Worm (Caenorhabditis elegans) whole organism, L4 larva: ENCODE data around the gene R13H4.2.

Source experiments
- R02D3.7 ChIP-seq: fragments of 150-350 bp; sonication (generic microtip); optimal IDR thresholded peaks from 3 replicates; lab custom pipeline; 2014; ENCODE audit warnings: missing biosample characterization, missing genetic modification characterization
- aha-1 ChIP-seq: fragments of 150-350 bp; peaks from one replicate; lab custom pipeline; 2014; ENCODE audit warnings: missing biosample characterization, missing genetic modification characterization
- ces-1 ChIP-seq: fragments of 150-350 bp; sonication (generic microtip); optimal IDR thresholded peaks from 4 replicates; lab custom pipeline; 2014; ENCODE audit warnings: missing biosample characterization, missing genetic modification reagents, missing genetic modification characterization
- dpl-1 ChIP-seq: fragments of 150-350 bp; optimal IDR thresholded peaks from 2 replicates; lab custom pipeline; 2014; ENCODE audit warnings: missing biosample characterization, missing genetic modification reagents, missing genetic modification characterization
- duxl-1 ChIP-seq: sonication (generic microtip); optimal IDR thresholded peaks from 2 replicates; lab custom pipeline; 2016; ENCODE audit warnings: mild to moderate bottlenecking, missing genetic modification characterization, moderate library complexity, missing compliant biosample characterization; ENCODE audit not compliant: poor library complexity
- dve-1 ChIP-seq: sonication (generic microtip); optimal IDR thresholded peaks from 2 replicates; lab custom pipeline; 2017; ENCODE audit warnings: antibody characterized with exemption, mild to moderate bottlenecking, missing genetic modification characterization, missing compliant biosample characterization; ENCODE audit not compliant: insufficient read depth
- lin-15B ChIP-seq: fragments of 150-350 bp; sonication (generic microtip); optimal IDR thresholded peaks from 3 replicates; lab custom pipeline; 2014; ENCODE audit warnings: missing biosample characterization, missing genetic modification characterization
- mep-1 ChIP-seq: fragments of 150-350 bp; sonication (generic microtip); optimal IDR thresholded peaks from 3 replicates; lab custom pipeline; 2014; ENCODE audit warnings: missing biosample characterization, missing genetic modification characterization
- mes-2 ChIP-seq: sonication (generic microtip); optimal IDR thresholded peaks from 2 replicates; lab custom pipeline; 2016; ENCODE audit warnings: missing genotype, mild to moderate bottlenecking, missing genetic modification characterization, missing compliant biosample characterization; ENCODE audit not compliant: poor library complexity, severe bottlenecking
- snpc-4 ChIP-seq: fragments of 150-350 bp; optimal IDR thresholded peaks from 2 replicates; lab custom pipeline; 2014; ENCODE audit warnings: missing biosample characterization, missing genetic modification characterization
- zfp-2 ChIP-seq: sonication (generic microtip); optimal IDR thresholded peaks from 2 replicates; lab custom pipeline; 2016; ENCODE audit warnings: mild to moderate bottlenecking, missing genetic modification characterization, missing compliant biosample characterization

ce11 chrV:11815566-11815965, 20.6 kb upstream of the R13H4.2 start:
- TF ChIP-seq dpl-1 (GFP tag; lab: Kevin White, UChicago) = no peak
- no peak for TF ChIP-seq zfp-2 (tag; lab: Kevin White, UChicago)
- no peak for TF ChIP-seq ces-1 (GFP tag; lab: Kevin White, UChicago)
- no peak for TF ChIP-seq snpc-4 (tag; lab: Kevin White, UChicago)
- TF ChIP-seq R02D3.7 (tag; lab: Kevin White, UChicago) = no peak
- no peak for TF ChIP-seq lin-15B
- no peak for TF ChIP-seq aha-1 (tag; lab: Kevin White, UChicago)
- no peak for TF ChIP-seq duxl-1
- TF ChIP-seq mes-2 = no peak
- no peak for TF ChIP-seq dve-1 (tag; lab: Kevin White, UChicago)
- no peak for TF ChIP-seq mep-1 (tag; lab: Kevin White, UChicago)
